Fruit fly (Drosophila melanogaster) S2 (cell line): ENCODE measurements around the gene mTerf3.

Experiments used
- CG8478 ChIP-seq: fragments of >200 bp; optimal IDR thresholded peaks from 2 replicates; lab custom pipeline; 2018
- CTCF ChIP-seq, 2 experiments: fragments of >200 bp; optimal IDR thresholded peaks; 2 replicates each; lab custom pipeline; 2018

- TF ChIP-seq CG8478 (lab: Kevin White, UChicago) (no peak), CTCF (optimal IDR thresholded peaks at IDR 0.05; lab: Kevin White, UChicago) (no peak)
Observed at dm6 chr3L:20557065-20557464, 36.5 kb upstream of the mTerf3 start.
